Fruit fly (Drosophila melanogaster) S2 (cell line): ENCODE measurements around the gene CG8369.
A peak's percentile ranks its signal among the peaks of the same experiment; 100 is the strongest.

ENCODE experiments used
- CG8478 ChIP-seq: fragments of >200 bp; optimal IDR thresholded peaks from 2 replicates; lab custom pipeline; 2018
- CTCF ChIP-seq, 2 experiments: fragments of >200 bp; optimal IDR thresholded peaks; 2 replicates each; lab custom pipeline; 2018

CG8369 gene

DNA sequence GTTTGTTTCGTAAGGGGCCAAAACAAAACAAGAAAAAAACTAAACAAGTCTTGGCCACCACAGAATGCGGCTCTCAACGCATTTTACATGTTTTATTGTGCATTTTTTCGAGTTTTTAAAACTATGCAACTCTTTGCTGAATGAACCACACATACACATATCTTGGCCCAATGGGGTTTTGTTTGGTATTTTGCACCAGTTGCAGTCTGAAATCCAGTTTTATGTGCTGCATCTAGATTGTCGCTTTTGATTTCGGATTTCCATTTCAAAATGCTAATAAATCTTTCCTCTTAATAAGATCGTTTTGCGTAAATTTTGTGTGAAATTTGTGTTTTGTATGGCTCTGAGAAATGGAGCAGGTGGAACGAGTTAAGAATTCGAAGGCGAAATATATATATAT lies 31.9 kb downstream of the CG8369 start:
- TF ChIP-seq CG8478: no peak
- TF ChIP-seq CTCF (optimal IDR thresholded peaks at IDR 0.05; lab: Kevin White, UChicago): no peak

DNA sequence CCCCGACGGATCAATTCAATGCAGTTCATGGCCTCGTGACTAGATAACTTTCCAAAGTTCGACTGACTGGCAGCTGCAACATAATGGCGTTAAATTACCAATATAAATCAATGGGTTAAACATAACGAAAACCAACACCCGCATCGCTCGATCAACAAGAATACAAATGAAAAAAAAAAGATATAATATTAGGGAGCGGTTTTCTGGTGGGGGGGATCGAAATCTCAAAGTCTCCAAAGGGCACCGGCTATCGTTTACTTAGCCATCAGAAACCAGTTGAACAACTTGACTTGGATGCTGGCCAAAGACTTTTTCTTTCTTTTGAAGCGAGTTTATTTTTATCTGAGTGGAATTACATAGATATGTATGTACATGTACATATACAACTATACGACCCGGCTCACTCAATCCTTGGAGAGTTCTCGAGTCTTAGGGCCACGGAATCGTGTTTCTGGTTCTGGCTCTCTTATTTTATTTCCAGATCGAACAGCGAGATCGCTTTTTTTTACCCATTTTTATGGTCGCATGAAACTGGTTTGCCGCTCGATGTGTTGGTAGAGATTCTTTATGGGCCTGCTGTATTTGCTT lies 32.9 kb downstream of the CG8369 start:
- TF ChIP-seq CG8478 (no peak), CTCF (optimal IDR thresholded peaks at IDR 0.05; lab: Kevin White, UChicago) (no peak)

DNA sequence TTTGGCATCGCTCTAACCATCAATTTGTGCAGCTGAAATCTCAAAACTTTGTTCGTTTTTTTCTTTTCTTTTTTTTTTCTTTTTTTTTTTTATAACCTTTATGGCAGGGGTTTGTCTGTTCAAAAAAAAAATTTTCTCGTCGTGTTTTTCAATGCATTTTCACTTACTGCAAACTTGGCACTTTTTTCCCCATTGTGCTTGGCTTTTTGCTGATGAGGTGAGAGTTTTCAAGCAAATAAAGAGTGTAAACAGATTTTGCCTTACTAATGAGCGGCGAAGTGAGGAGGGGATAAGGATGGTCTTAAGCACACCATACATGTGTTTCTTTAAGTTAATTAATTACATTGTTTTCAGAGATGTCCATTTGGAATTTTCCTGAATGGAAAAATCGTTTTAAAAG lies 34.4 kb downstream of the CG8369 start:
- TF ChIP-seq CTCF (optimal IDR thresholded peaks at IDR 0.05; lab: Kevin White, UChicago): no peak
- no peak for TF ChIP-seq CG8478

DNA sequence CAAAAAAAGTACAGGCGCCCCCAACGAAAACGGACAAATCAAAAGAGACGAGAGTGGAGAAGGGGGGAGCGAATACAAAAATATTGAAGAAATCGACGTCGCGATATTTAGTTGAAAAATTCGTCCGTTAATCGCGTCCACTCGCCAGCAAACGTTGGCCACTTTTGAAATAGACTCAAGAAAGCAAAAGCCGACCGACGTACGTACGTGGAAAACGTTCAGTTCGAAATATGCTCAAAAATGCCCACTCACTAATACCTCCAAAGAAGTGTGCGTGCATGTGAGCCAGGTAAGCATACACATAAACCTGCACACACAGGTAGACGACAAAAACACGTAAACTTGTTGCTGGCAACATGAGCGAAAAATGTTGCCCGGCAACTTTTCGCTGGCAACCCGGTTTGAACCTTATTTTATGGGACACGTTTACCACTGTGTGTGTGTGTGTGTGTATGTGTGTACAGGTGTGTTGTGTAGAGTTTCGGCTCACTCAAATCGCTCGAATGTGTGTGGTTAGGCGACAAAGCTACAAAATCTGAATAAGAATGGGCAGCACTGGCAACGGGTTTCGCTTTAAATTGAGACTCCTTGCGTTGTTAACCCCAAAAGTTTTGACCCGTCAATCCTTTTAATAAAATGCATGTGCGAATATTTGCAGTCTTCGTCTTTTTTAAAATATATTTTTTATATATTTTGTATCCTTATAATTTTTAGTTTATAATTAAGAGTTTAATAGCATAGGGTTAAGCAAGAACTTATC lies 35.9 kb downstream of the CG8369 start:
- no peak for TF ChIP-seq CTCF (optimal IDR thresholded peaks at IDR 0.05; lab: Kevin White, UChicago)
- no peak for TF ChIP-seq CG8478

DNA sequence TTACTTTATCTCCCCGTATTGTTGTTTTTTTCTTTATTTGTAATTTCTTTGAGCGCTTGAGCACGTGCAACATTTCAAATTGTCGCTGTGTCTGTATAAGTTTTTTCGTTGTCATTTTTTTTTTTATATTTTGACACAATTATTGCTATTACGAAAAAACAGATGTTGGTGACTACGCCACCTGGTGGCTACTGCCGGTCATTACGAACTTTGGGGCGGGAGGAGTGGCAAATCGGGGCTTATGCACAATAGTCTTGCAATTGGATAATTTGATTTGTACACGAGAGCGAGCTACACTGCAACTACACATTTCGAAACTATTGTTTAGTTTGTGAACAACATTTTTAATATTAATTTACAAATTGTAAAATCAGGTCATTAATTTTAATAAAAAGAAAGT lies 37.5 kb downstream of the CG8369 start:
- peak; percentile 44 to 62 for TF ChIP-seq CTCF (optimal IDR thresholded peaks at IDR 0.05; lab: Kevin White, UChicago)
- no peak for TF ChIP-seq CG8478

DNA sequence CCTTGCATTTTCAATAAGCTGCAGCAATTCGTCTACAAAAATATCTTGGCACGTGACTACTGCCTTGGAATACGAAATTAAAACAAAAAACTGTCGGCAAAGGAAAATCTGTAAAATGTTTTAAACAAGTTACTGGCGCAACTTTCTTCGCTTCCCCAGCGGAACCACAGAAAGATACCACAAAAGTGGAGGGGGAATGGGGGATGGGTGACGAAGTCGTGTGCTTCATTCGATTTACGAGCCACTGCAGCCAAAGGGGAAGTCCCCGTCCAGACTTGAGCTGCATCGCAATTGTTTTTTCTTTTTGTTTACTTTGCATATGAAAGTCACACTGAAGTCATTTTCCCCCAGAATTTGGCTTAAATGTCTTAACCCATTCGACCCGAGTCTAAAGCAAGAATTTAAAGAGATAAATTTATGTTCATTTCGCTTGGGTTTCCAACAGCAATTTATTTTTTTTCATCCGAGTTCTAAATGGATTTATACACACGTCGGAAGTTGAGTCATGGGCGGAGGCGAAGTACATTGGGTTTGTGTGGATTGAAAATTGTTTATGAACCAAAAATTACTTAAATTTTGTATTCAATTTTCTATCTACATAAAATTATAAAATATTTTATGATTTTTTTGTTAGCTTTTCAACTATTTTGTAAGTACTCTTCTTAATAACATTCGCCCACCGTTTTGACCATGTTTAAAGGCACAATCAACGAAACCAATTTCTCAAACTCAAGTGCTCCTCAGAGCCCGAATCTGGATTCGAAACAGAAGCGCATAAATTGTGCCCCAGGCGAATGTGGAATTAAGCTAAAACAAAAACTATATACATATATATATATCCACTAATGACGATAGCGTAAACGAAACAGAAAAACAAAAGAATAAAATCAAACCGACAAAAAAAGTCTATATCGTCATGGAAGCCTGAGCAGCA lies 38.6 kb downstream of the CG8369 start:
- TF ChIP-seq CTCF (optimal IDR thresholded peaks at IDR 0.05; lab: Kevin White, UChicago) (no peak), CG8478 (no peak)

DNA sequence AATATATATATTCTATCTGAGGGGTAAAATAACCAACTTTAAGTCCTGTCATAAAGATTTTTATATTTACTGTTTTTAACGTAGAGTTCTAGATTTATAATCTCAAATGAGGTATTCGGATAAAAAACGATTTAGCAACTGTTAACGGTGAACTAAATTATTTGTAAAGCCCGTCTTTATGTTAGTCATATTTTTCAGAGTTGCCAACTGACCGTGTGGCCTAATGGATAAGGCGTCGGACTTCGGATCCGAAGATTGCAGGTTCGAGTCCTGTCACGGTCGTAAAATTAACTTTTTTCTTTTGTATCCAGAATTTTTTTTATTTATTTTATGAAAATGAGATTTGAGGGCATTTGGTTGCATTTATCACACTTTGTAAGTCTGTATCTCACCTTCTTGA lies 39.9 kb downstream of the CG8369 start:
- TF ChIP-seq CTCF (optimal IDR thresholded peaks at IDR 0.05; lab: Kevin White, UChicago) (no peak), CG8478 (no peak)

DNA sequence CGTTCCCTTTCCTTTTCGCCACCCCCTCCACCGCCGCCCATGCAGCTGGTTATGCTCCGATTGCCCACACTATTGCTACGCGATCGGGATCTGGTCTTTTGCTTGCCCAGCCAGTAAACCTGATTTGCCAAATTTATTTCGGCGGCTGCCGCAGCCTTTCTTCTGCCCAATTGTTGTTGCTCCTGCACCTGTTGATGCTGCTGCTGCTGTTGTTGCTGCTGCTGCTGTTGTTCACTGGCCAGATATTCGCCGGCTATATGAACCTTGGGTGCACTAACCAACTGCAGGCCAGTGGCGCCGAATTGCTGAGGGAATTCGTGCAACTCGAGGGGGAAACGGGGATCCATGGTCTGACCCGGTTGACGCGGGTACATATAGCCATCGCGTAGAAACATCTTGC lies 40.4 kb downstream of the CG8369 start:
- no peak for TF ChIP-seq CG8478
- TF ChIP-seq CTCF (optimal IDR thresholded peaks at IDR 0.05; lab: Kevin White, UChicago): no peak

DNA sequence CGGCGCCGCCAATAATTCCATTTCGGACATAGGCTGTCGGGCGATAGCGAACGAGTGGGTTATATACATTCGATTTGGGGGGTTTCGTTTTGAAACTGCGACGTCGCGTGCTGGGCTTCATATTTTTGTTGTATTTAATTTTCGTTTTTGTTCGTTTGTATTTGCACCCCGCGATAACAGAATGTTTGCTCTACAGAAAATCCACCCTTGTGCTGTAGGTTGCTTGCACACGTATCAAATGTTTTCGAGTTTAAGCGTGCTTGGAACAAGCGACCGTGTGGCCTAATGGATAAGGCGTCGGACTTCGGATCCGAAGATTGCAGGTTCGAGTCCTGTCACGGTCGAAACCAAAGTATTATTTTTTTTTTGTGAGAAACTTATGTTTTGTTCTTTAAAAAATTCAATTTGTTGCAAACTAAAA lies 40.9 kb downstream of the CG8369 start:
- TF ChIP-seq CG8478 (no peak), CTCF (optimal IDR thresholded peaks at IDR 0.05; lab: Kevin White, UChicago) (no peak)

DNA sequence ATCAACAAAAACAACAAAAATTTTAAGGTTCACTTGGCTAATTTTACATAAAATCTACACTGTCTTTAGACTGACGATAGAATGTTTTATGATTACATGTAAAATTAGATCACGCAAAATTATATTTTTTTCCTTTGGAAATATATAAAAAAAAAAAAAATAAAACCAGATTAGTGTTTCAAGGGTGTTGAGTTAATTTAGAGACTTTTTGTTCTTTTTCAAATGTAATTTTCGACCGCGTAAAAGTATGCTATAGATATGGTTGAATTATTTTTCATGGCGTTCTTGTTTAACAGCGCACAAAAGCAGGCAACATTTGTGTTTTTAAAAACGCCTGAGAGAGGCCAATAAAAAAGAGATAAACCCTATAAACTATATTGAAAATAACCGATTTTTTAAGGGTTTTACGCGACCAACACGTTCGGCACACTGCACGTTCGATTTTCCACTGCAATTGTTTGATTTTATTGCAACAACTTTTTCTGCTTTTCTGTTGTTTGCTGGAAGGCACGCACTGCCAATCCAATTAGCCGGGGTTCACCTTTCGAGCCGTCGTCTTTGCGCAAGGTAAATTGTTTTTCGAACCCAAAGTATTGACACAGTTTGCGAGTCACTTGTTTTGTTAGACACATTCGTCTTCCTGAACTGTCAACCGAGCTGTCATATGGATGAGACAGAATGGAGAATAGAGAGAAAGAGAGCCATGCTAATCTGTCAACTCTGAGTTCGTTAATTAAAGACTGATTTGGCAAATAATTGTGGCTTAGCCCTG lies 41.5 kb downstream of the CG8369 start:
- peak in 1 of 2 experiments; percentile 41 for TF ChIP-seq CTCF (optimal IDR thresholded peaks at IDR 0.05; lab: Kevin White, UChicago)
- no peak for TF ChIP-seq CG8478

DNA sequence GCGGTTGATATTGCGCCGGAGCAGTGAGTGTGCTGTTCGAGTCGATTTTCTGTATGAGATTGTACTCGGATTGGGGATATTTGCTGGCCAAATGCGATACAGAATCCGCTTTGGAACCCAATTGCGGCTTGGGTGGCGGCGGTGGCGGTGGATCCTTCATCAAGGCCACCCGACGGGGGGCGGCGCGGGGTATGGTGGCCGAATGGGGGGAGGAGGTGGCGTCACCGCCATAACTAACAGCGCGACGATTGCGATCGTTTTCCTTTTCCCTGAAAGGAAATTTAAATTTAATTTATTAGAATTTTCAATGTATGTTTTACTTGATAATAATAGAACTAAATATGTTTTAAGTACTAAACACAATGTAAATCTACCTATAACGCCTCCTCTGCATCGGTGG lies 43.2 kb downstream of the CG8369 start:
- TF ChIP-seq CTCF (optimal IDR thresholded peaks at IDR 0.05; lab: Kevin White, UChicago) (no peak), CG8478 (no peak)

DNA sequence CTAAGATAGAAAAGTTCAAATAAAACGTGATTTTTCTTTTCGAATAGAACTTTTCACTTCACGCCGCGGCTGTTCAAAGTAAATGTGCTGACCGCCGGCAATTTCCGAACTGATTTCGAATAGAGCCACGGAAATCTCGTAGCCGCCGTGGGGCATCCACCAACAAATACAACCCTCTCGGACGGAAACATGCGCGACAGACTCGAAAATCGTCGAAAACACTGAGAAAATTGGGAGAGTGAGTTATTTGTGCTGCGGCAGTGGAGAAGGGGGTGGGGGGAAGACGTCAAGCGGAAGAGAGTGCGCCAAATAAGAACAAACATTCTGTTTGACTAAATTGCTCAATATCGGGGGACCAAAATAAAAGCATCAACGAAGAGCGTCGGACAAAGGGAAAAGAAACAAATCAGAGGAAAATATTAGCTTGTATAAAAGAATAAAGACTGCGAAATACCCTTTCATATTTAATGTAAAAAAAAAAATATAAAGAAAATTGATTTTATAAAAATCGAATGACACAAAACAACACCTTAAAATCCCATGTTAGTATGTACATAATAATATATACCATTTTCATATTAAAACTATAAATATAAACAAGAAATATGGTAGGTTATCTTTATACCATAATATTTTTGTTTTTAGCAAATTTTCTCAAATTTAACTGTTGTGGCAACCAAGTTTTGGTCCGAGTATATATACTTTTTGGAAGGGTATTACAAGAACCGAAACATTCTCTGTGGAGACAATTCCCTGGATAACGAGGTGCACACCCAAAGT lies 45.7 kb downstream of the CG8369 start:
- TF ChIP-seq CTCF (optimal IDR thresholded peaks at IDR 0.05; lab: Kevin White, UChicago) (no peak), CG8478 (no peak)
